Fruit fly (Drosophila melanogaster) whole organism, prepupa: ENCODE measurements around the gene Or9a.
A peak's percentile ranks its signal among the peaks of the same experiment; 100 is the strongest.

Source experiments
- CG10631 ChIP-seq: fragments of 200-800 bp; sonication (Bioruptor generic); optimal IDR thresholded peaks from 2 replicates; lab custom pipeline; 2016; ENCODE audit warnings: missing biosample characterization, missing genetic modification characterization
- CG10669 ChIP-seq: fragments of 200-800 bp; sonication (Bioruptor generic); optimal IDR thresholded peaks from 3 replicates; lab custom pipeline; 2018; ENCODE audit warnings: missing biosample characterization, mild to moderate bottlenecking, missing genetic modification characterization, moderate library complexity
- CG11294 ChIP-seq: fragments of 200-800 bp; sonication (Bioruptor generic); IDR thresholded peaks from 2 replicates; pipeline ENCODE4 v1.3.6; 2022; ENCODE audit warnings: missing biosample characterization, missing genetic modification characterization
- CG11762 ChIP-seq: fragments of 200-800 bp; sonication (Bioruptor generic); optimal IDR thresholded peaks from 3 replicates; lab custom pipeline; 2016; ENCODE audit warnings: missing biosample characterization, missing genetic modification characterization; ENCODE audit not compliant: insufficient read depth
- CG16779 ChIP-seq: fragments of 200-800 bp; sonication (Bioruptor generic); optimal IDR thresholded peaks from 3 replicates; lab custom pipeline; 2017; ENCODE audit warnings: missing biosample characterization, mild to moderate bottlenecking, missing genetic modification characterization
- CG31627 ChIP-seq: fragments of 200-800 bp; sonication (Bioruptor generic); optimal IDR thresholded peaks from 3 replicates; lab custom pipeline; 2016; ENCODE audit warnings: missing biosample characterization, missing genetic modification characterization
- CG34406 ChIP-seq: fragments of 200-800 bp; sonication (Bioruptor generic); optimal IDR thresholded peaks from 3 replicates; lab custom pipeline; 2016; ENCODE audit warnings: missing biosample characterization, missing genetic modification characterization
- CG3919 ChIP-seq: fragments of 200-800 bp; sonication (Bioruptor generic); optimal IDR thresholded peaks from 3 replicates; lab custom pipeline; 2016; ENCODE audit warnings: missing biosample characterization, missing genetic modification characterization
- CG6163 ChIP-seq: fragments of 200-800 bp; sonication (Bioruptor generic); IDR thresholded peaks from 3 replicates; pipeline ENCODE4 v1.3.6; 2022; ENCODE audit warnings: missing biosample characterization, missing genetic modification characterization
- CG6792 ChIP-seq: fragments of 200-800 bp; sonication (Bioruptor generic); optimal IDR thresholded peaks from 3 replicates; lab custom pipeline; 2016; ENCODE audit warnings: missing biosample characterization, missing genetic modification characterization
- CG6854 ChIP-seq: fragments of 200-800 bp; sonication (Bioruptor generic); optimal IDR thresholded peaks from 2 replicates; lab custom pipeline; 2017; ENCODE audit warnings: missing biosample characterization, mild to moderate bottlenecking, missing genetic modification characterization
- CG7368 ChIP-seq: fragments of 200-800 bp; sonication (Bioruptor generic); optimal IDR thresholded peaks from 3 replicates; lab custom pipeline; 2016; ENCODE audit warnings: missing biosample characterization, missing genetic modification characterization
- CG8119 ChIP-seq: fragments of 200-800 bp; sonication (Bioruptor generic); IDR thresholded peaks from 3 replicates; pipeline ENCODE4 v1.3.6; 2022; ENCODE audit warnings: missing biosample characterization, missing genetic modification characterization
- CG8319 ChIP-seq: fragments of 200-800 bp; sonication (Bioruptor generic); optimal IDR thresholded peaks from 3 replicates; lab custom pipeline; 2016; ENCODE audit warnings: missing biosample characterization, missing genetic modification characterization
- CG8632 ChIP-seq: fragments of 200-800 bp; sonication (Bioruptor generic); optimal IDR thresholded peaks from 3 replicates; lab custom pipeline; 2016; ENCODE audit warnings: missing biosample characterization, missing genetic modification characterization
- CG9139 ChIP-seq: fragments of 200-800 bp; sonication (Bioruptor generic); optimal IDR thresholded peaks from 3 replicates; lab custom pipeline; 2017; ENCODE audit warnings: missing biosample characterization, mild to moderate bottlenecking, missing genetic modification characterization
- Eip78C ChIP-seq: fragments of 200-800 bp; sonication (Bioruptor generic); peaks from one replicate; lab custom pipeline; 2016; ENCODE audit warnings: missing biosample characterization, missing genetic modification characterization
- Eip93F ChIP-seq: fragments of 200-800 bp; sonication (Bioruptor generic); optimal IDR thresholded peaks from 2 replicates; lab custom pipeline; 2016; ENCODE audit warnings: missing biosample characterization, mild to moderate bottlenecking, missing genetic modification characterization
- Ets96B ChIP-seq: fragments of 200-800 bp; optimal IDR thresholded peaks from 2 replicates; lab custom pipeline; 2019; ENCODE audit warnings: missing biosample characterization, mild to moderate bottlenecking, missing genetic modification characterization, moderate library complexity
- Gug ChIP-seq: fragments of 200-800 bp; sonication (Bioruptor generic); IDR thresholded peaks from 2 replicates; pipeline ENCODE4 v1.3.6; 2022; ENCODE audit warnings: missing biosample characterization, missing genetic modification characterization
- Hr38 ChIP-seq: sonication (Bioruptor generic); optimal IDR thresholded peaks from 2 replicates; lab custom pipeline; 2016; ENCODE audit warnings: missing biosample characterization, missing genetic modification characterization
- Met ChIP-seq: fragments of 200-800 bp; sonication (Bioruptor generic); optimal IDR thresholded peaks from 3 replicates; lab custom pipeline; 2016; ENCODE audit warnings: missing biosample characterization, missing genetic modification characterization
- OdsH ChIP-seq: fragments of 200-800 bp; sonication (Bioruptor generic); optimal IDR thresholded peaks from 3 replicates; lab custom pipeline; 2016; ENCODE audit warnings: missing biosample characterization, missing genetic modification characterization
- Smox ChIP-seq: fragments of 200-800 bp; sonication (Bioruptor generic); optimal IDR thresholded peaks from 3 replicates; lab custom pipeline; 2016; ENCODE audit warnings: missing biosample characterization, missing genetic modification characterization
- Sox102F ChIP-seq: fragments of 200-800 bp; sonication (Bioruptor generic); optimal IDR thresholded peaks from 2 replicates; lab custom pipeline; 2016; ENCODE audit warnings: missing biosample characterization, mild to moderate bottlenecking, missing genetic modification characterization
- Sox14 ChIP-seq: fragments of 200-800 bp; sonication (Bioruptor generic); optimal IDR thresholded peaks from 3 replicates; lab custom pipeline; 2016; ENCODE audit warnings: missing biosample characterization, missing genetic modification characterization
- Sox15 ChIP-seq: fragments of 200-800 bp; sonication (Bioruptor generic); optimal IDR thresholded peaks from 3 replicates; lab custom pipeline; 2016; ENCODE audit warnings: missing biosample characterization, missing genetic modification characterization
- achi ChIP-seq: fragments of 200-800 bp; sonication (Bioruptor generic); optimal IDR thresholded peaks from 3 replicates; lab custom pipeline; 2016; ENCODE audit warnings: missing biosample characterization, missing genetic modification characterization
- acj6 ChIP-seq: fragments of 200-800 bp; sonication (Bioruptor generic); optimal IDR thresholded peaks from 3 replicates; lab custom pipeline; 2016; ENCODE audit warnings: missing biosample characterization, missing genetic modification characterization
- cyc ChIP-seq: fragments of 200-800 bp; sonication (Bioruptor generic); optimal IDR thresholded peaks from 3 replicates; lab custom pipeline; 2016; ENCODE audit warnings: missing biosample characterization, missing genetic modification characterization
- dac ChIP-seq: fragments of 200-800 bp; sonication (Bioruptor generic); optimal IDR thresholded peaks from 2 replicates; lab custom pipeline; 2017; ENCODE audit warnings: missing biosample characterization, mild to moderate bottlenecking, missing genetic modification characterization
- dsx ChIP-seq: fragments of 200-800 bp; optimal IDR thresholded peaks from 3 replicates; lab custom pipeline; 2019; ENCODE audit warnings: missing biosample characterization, mild to moderate bottlenecking, missing genetic modification characterization, moderate library complexity; ENCODE audit not compliant: poor library complexity, severe bottlenecking
- esn ChIP-seq: fragments of 200-800 bp; sonication (Bioruptor generic); optimal IDR thresholded peaks from 2 replicates; lab custom pipeline; 2016; ENCODE audit warnings: missing biosample characterization, mild to moderate bottlenecking, missing genetic modification characterization, moderate library complexity
- fd59A ChIP-seq: fragments of 200-800 bp; sonication (Bioruptor generic); optimal IDR thresholded peaks from 2 replicates; lab custom pipeline; 2017; ENCODE audit warnings: missing biosample characterization, mild to moderate bottlenecking, missing genetic modification characterization, missing genetic modification reagents
- fd85E ChIP-seq: fragments of 200-800 bp; sonication (Bioruptor generic); optimal IDR thresholded peaks from 3 replicates; lab custom pipeline; 2016; ENCODE audit warnings: missing biosample characterization, missing genetic modification characterization
- fkh ChIP-seq: fragments of 200-800 bp; sonication (Bioruptor generic); optimal IDR thresholded peaks from 3 replicates; lab custom pipeline; 2017; ENCODE audit warnings: missing biosample characterization, mild to moderate bottlenecking, missing genetic modification characterization, moderate library complexity
- lz ChIP-seq: fragments of 200-800 bp; sonication (Bioruptor generic); optimal IDR thresholded peaks from 3 replicates; lab custom pipeline; 2016; ENCODE audit warnings: missing biosample characterization, missing genetic modification characterization
- net ChIP-seq: fragments of 200-800 bp; sonication (Bioruptor generic); optimal IDR thresholded peaks from 3 replicates; lab custom pipeline; 2016; ENCODE audit warnings: missing biosample characterization, missing genetic modification characterization
- spab ChIP-seq: fragments of 200-800 bp; sonication (Bioruptor generic); optimal IDR thresholded peaks from 2 replicates; lab custom pipeline; 2017; ENCODE audit warnings: missing biosample characterization, mild to moderate bottlenecking, missing genetic modification characterization, missing genetic modification reagents
- svp ChIP-seq: fragments of 200-800 bp; sonication (Bioruptor generic); peaks from one replicate; lab custom pipeline; 2016; ENCODE audit warnings: missing biosample characterization, missing genetic modification characterization
- topi ChIP-seq: fragments of 200-800 bp; sonication (Bioruptor generic); optimal IDR thresholded peaks from 3 replicates; lab custom pipeline; 2016; ENCODE audit warnings: missing biosample characterization, missing genetic modification characterization
- vri ChIP-seq: fragments of 200-800 bp; sonication (Bioruptor generic); optimal IDR thresholded peaks from 3 replicates; lab custom pipeline; 2016; ENCODE audit warnings: missing biosample characterization, mild to moderate bottlenecking, missing genetic modification characterization

The Or9a gene

dm6 chrX:10464531-10464930, 5.1 kb upstream of the Or9a start:
- TF ChIP-seq CG6163: no peak
- TF ChIP-seq fd59A (GFP tag; lab: Kevin White, UChicago): no peak
- TF ChIP-seq Sox102F (GFP tag; lab: Kevin White, UChicago): no peak
- no peak for TF ChIP-seq CG11762 (GFP tag; lab: Kevin White, UChicago)
- TF ChIP-seq CG6792 (GFP tag; lab: Kevin White, UChicago): no peak
- TF ChIP-seq Sox15 (GFP tag; lab: Kevin White, UChicago): no peak
- TF ChIP-seq CG3919 (GFP tag; lab: Kevin White, UChicago): no peak

- no peak for TF ChIP-seq CG11762 (GFP tag; lab: Kevin White, UChicago)
- TF ChIP-seq CG6792 (GFP tag; lab: Kevin White, UChicago): no peak
- peak; percentile 13 for TF ChIP-seq Sox14 (GFP tag; lab: Kevin White, UChicago)
- TF ChIP-seq fkh (GFP tag; lab: Kevin White, UChicago): no peak
- TF ChIP-seq CG8632: no peak
- no peak for TF ChIP-seq Eip93F (GFP tag; lab: Kevin White, UChicago)
- no peak for TF ChIP-seq topi
- TF ChIP-seq Hr38: no peak
- TF ChIP-seq CG9139 (GFP tag; lab: Kevin White, UChicago): no peak
- TF ChIP-seq svp: no peak
- no peak for TF ChIP-seq dac (GFP tag; lab: Kevin White, UChicago)
- 0 out of 3 replicates have a peak, but pooled peaks have one; percentile 25 for TF ChIP-seq CG6163
- no peak for TF ChIP-seq Smox (GFP tag; lab: Kevin White, UChicago)
- no peak for TF ChIP-seq lz (GFP tag; lab: Kevin White, UChicago)
- peak; percentile 15 for TF ChIP-seq CG31627
- no peak for TF ChIP-seq CG7368
- no peak for TF ChIP-seq dsx (GFP tag; lab: Kevin White, UChicago)
- no peak for TF ChIP-seq CG10669 (GFP tag; lab: Kevin White, UChicago)
- TF ChIP-seq cyc (GFP tag; lab: Kevin White, UChicago): no peak
- no peak for TF ChIP-seq CG8119
- no peak for TF ChIP-seq OdsH
- no peak for TF ChIP-seq CG10631 (GFP tag; lab: Kevin White, UChicago)
- TF ChIP-seq Met (GFP tag; lab: Kevin White, UChicago): no peak
- peak; percentile 45 for TF ChIP-seq Eip78C (GFP tag; lab: Kevin White, UChicago)
- TF ChIP-seq fd85E (GFP tag; lab: Kevin White, UChicago): no peak
- TF ChIP-seq CG16779 (tag; lab: Kevin White, UChicago): no peak
- peak; percentile 28 for TF ChIP-seq esn
- TF ChIP-seq net (GFP tag; lab: Kevin White, UChicago): no peak
- TF ChIP-seq CG11294 (GFP tag; lab: Robert Waterston, UW): no peak
- TF ChIP-seq CG6854 (GFP tag; lab: Kevin White, UChicago): no peak
- TF ChIP-seq Gug (GFP tag; lab: Robert Waterston, UW): no peak
- no peak for TF ChIP-seq CG34406 (GFP tag; lab: Kevin White, UChicago)
- TF ChIP-seq CG3919 (GFP tag; lab: Kevin White, UChicago): no peak
- TF ChIP-seq Sox15 (GFP tag; lab: Kevin White, UChicago): no peak
- no peak for TF ChIP-seq CG8319 (GFP tag; lab: Kevin White, UChicago)
- no peak for TF ChIP-seq vri (GFP tag; lab: Kevin White, UChicago)
- TF ChIP-seq achi (GFP tag; lab: Kevin White, UChicago): peak; percentile 77
- no peak for TF ChIP-seq acj6 (GFP tag; lab: Kevin White, UChicago)
- no peak for TF ChIP-seq Ets96B
- no peak for TF ChIP-seq spab (GFP tag; lab: Kevin White, UChicago)
Observed at dm6 chrX:10463056-10463710, 3.7 kb upstream of the Or9a start.
